Fruit fly (Drosophila melanogaster) whole organism, embryonic: ENCODE data around the gene Rcd2.

Source experiments
- Bdp1 ChIP-seq: fragments of 200-800 bp; sonication (Bioruptor generic); optimal IDR thresholded peaks from 3 replicates; lab custom pipeline; 2016; ENCODE audit warnings: missing biosample characterization, missing genetic modification characterization
- CG10543 ChIP-seq: fragments of 200-800 bp; sonication (Bioruptor generic); optimal IDR thresholded peaks from 3 replicates; lab custom pipeline; 2017; ENCODE audit warnings: missing biosample characterization, mild to moderate bottlenecking, missing genetic modification characterization, moderate library complexity
- CG12769 ChIP-seq: fragments of 200-800 bp; sonication (Bioruptor generic); optimal IDR thresholded peaks from 2 replicates; lab custom pipeline; 2019; ENCODE audit warnings: missing biosample characterization, mild to moderate bottlenecking, missing genetic modification characterization, moderate library complexity
- CG13296 ChIP-seq: fragments of 200-800 bp; sonication (Bioruptor generic); optimal IDR thresholded peaks from 3 replicates; lab custom pipeline; 2018; ENCODE audit warnings: missing biosample characterization, mild to moderate bottlenecking, missing genetic modification characterization
- CG13894 ChIP-seq: fragments of 200-800 bp; sonication (Bioruptor generic); optimal IDR thresholded peaks from 3 replicates; lab custom pipeline; 2018; ENCODE audit warnings: missing biosample characterization, mild to moderate bottlenecking, missing genetic modification characterization, moderate library complexity
- CG14050 ChIP-seq: fragments of 200-800 bp; sonication (Bioruptor generic); IDR thresholded peaks from 3 replicates; pipeline ENCODE4 v1.3.6; 2022; ENCODE audit warnings: missing biosample characterization, missing genetic modification characterization
- CG14710 ChIP-seq: fragments of 200-800 bp; sonication (Bioruptor generic); optimal IDR thresholded peaks from 3 replicates; lab custom pipeline; 2019; ENCODE audit warnings: missing biosample characterization, mild to moderate bottlenecking, missing genetic modification characterization, moderate library complexity
- CG17186 ChIP-seq: fragments of 200-800 bp; sonication (Bioruptor generic); optimal IDR thresholded peaks from 3 replicates; lab custom pipeline; 2017; ENCODE audit warnings: missing biosample characterization, missing genetic modification reagents, missing genetic modification characterization
- CG17385 ChIP-seq: fragments of 200-800 bp; sonication (Bioruptor generic); optimal IDR thresholded peaks from 3 replicates; lab custom pipeline; 2018; ENCODE audit warnings: missing biosample characterization, mild to moderate bottlenecking, missing genetic modification characterization
- CG18476 ChIP-seq: fragments of 200-800 bp; sonication (Bioruptor generic); optimal IDR thresholded peaks from 2 replicates; lab custom pipeline; 2016; ENCODE audit warnings: missing biosample characterization, mild to moderate bottlenecking, missing genetic modification characterization
- CG34422 ChIP-seq: fragments of 200-800 bp; sonication (Bioruptor generic); IDR thresholded peaks from 3 replicates; pipeline ENCODE4 v1.3.6; 2022; ENCODE audit warnings: missing biosample characterization, missing genetic modification characterization
- CG42726 ChIP-seq: fragments of 200-800 bp; sonication (Bioruptor generic); IDR thresholded peaks from 2 replicates; pipeline ENCODE4 v1.3.6; 2022; ENCODE audit warnings: missing biosample characterization, missing genetic modification characterization; ENCODE audit not compliant: partially characterized antibody
- CG4424 ChIP-seq: fragments of 200-800 bp; sonication (Bioruptor generic); optimal IDR thresholded peaks from 3 replicates; lab custom pipeline; 2016; ENCODE audit warnings: missing biosample characterization, missing genetic modification characterization
- CG6272 ChIP-seq: fragments of 200-800 bp; sonication (Bioruptor generic); IDR thresholded peaks from 2 replicates; pipeline ENCODE4 v1.3.6; 2022; ENCODE audit warnings: missing biosample characterization, missing genetic modification characterization
- CG8281 ChIP-seq: fragments of 200-800 bp; sonication (Bioruptor generic); optimal IDR thresholded peaks from 2 replicates; lab custom pipeline; 2018; ENCODE audit warnings: missing biosample characterization, mild to moderate bottlenecking, missing genetic modification characterization, moderate library complexity
- Hmr ChIP-seq: fragments of 200-800 bp; sonication (Bioruptor generic); optimal IDR thresholded peaks from 3 replicates; lab custom pipeline; 2017; ENCODE audit warnings: mild to moderate bottlenecking, missing biosample characterization, missing genetic modification reagents, missing genetic modification characterization
- Hr51 ChIP-seq, 2 experiments: fragments of 200-800 bp; sonication (Bioruptor generic); optimal IDR thresholded peaks; 2 replicates in 1 of 2; 3 replicates in 1 of 2; lab custom pipeline; 2016 to 2018; ENCODE audit warnings: missing biosample characterization in 2 of 2, missing genetic modification characterization in 2 of 2, mild to moderate bottlenecking in 1 of 2, moderate library complexity in 1 of 2
- NfI ChIP-seq: fragments of 200-800 bp; sonication (Bioruptor generic); optimal IDR thresholded peaks from 3 replicates; lab custom pipeline; 2018; ENCODE audit warnings: missing biosample characterization, mild to moderate bottlenecking, missing genetic modification characterization, moderate library complexity
- Pdp1 ChIP-seq, 2 experiments: fragments of 200-800 bp; sonication (Bioruptor generic); optimal IDR thresholded peaks; 3 replicates each; lab custom pipeline; 2016; ENCODE audit warnings: missing biosample characterization in 2 of 2, missing genetic modification characterization in 2 of 2, mild to moderate bottlenecking in 1 of 2, moderate library complexity in 1 of 2
- abd-A ChIP-seq: fragments of 200-800 bp; sonication (Bioruptor generic); optimal IDR thresholded peaks from 3 replicates; lab custom pipeline; 2019; ENCODE audit warnings: missing biosample characterization, mild to moderate bottlenecking, missing genetic modification characterization, moderate library complexity
- bbx ChIP-seq: fragments of 200-800 bp; sonication (Bioruptor generic); IDR thresholded peaks from 2 replicates; pipeline ENCODE4 v1.3.6; 2022; ENCODE audit warnings: missing biosample characterization, missing genetic modification characterization; ENCODE audit not compliant: partially characterized antibody
- cas ChIP-seq: fragments of 200-800 bp; sonication (Bioruptor generic); IDR thresholded peaks from 2 replicates; pipeline ENCODE4 v1.3.6; 2022; ENCODE audit warnings: missing biosample characterization, missing genetic modification characterization
- chm ChIP-seq: fragments of 200-800 bp; sonication (Bioruptor generic); IDR thresholded peaks from 2 replicates; pipeline ENCODE4 v1.3.6; 2022; ENCODE audit warnings: missing biosample characterization, missing genetic modification characterization
- crol ChIP-seq: fragments of 200-800 bp; sonication (Bioruptor generic); IDR thresholded peaks from 2 replicates; pipeline ENCODE4 v1.3.6; 2022; ENCODE audit warnings: missing biosample characterization, missing genetic modification characterization
- cwo ChIP-seq: fragments of 200-800 bp; sonication (Bioruptor generic); optimal IDR thresholded peaks from 3 replicates; lab custom pipeline; 2017; ENCODE audit warnings: missing biosample characterization, missing genetic modification characterization, mild to moderate bottlenecking, moderate library complexity, missing genetic modification reagents
- dmrt11E ChIP-seq: fragments of 200-800 bp; sonication (Bioruptor generic); optimal IDR thresholded peaks from 3 replicates; lab custom pipeline; 2018; ENCODE audit warnings: missing biosample characterization, mild to moderate bottlenecking, missing genetic modification characterization, moderate library complexity
- grau ChIP-seq: fragments of 200-800 bp; optimal IDR thresholded peaks from 3 replicates; lab custom pipeline; 2019; ENCODE audit warnings: missing biosample characterization, mild to moderate bottlenecking, missing genetic modification characterization, moderate library complexity
- gro ChIP-seq: fragments of 200-800 bp; sonication (Bioruptor generic); optimal IDR thresholded peaks from 2 replicates; lab custom pipeline; 2016; ENCODE audit warnings: missing biosample characterization, missing genetic modification characterization
- gsb ChIP-seq: fragments of 200-800 bp; sonication (Bioruptor generic); IDR thresholded peaks from 2 replicates; pipeline ENCODE4 v1.3.6; 2022; ENCODE audit warnings: missing biosample characterization, missing genetic modification characterization
- hkb ChIP-seq, 2 experiments: fragments of 200-800 bp in 1 of 2; fragments of >200 bp in 1 of 2; sonication (Bioruptor generic) in 1 of 2; IDR thresholded peaks in 1 of 2; optimal IDR thresholded peaks in 1 of 2; 2 replicates each; pipeline versions ENCODE4 v1.3.6 to Lab custom; 2017 to 2022; ENCODE audit warnings: missing biosample characterization in 1 of 2, missing genetic modification characterization in 1 of 2
- kah ChIP-seq: fragments of 200-800 bp; sonication (Bioruptor generic); optimal IDR thresholded peaks from 2 replicates; lab custom pipeline; 2018; ENCODE audit warnings: missing biosample characterization, mild to moderate bottlenecking, missing genetic modification characterization
- klu ChIP-seq: fragments of 200-800 bp; sonication (Bioruptor generic); IDR thresholded peaks from 2 replicates; pipeline ENCODE4 v1.3.6; 2022; ENCODE audit warnings: missing biosample characterization, missing genetic modification characterization
- knrl ChIP-seq: fragments of 200-800 bp; sonication (Bioruptor generic); IDR thresholded peaks from 3 replicates; pipeline ENCODE4 v1.3.6; 2022; ENCODE audit warnings: missing biosample characterization, missing genetic modification characterization; ENCODE audit not compliant: partially characterized antibody
- lab ChIP-seq: fragments of 200-800 bp; sonication (Bioruptor generic); optimal IDR thresholded peaks from 3 replicates; lab custom pipeline; 2017; ENCODE audit warnings: missing biosample characterization, missing genetic modification characterization, mild to moderate bottlenecking, moderate library complexity, missing genetic modification reagents
- luna ChIP-seq: fragments of 200-800 bp; sonication (Bioruptor generic); optimal IDR thresholded peaks from 2 replicates; lab custom pipeline; 2016; ENCODE audit warnings: missing biosample characterization, missing genetic modification characterization
- mirr ChIP-seq: fragments of 200-800 bp; sonication (Bioruptor generic); optimal IDR thresholded peaks from 3 replicates; lab custom pipeline; 2018; ENCODE audit warnings: missing biosample characterization, mild to moderate bottlenecking, missing genetic modification characterization
- pnt ChIP-seq: fragments of 200-800 bp; sonication (Bioruptor generic); optimal IDR thresholded peaks from 3 replicates; lab custom pipeline; 2016; ENCODE audit warnings: missing biosample characterization, missing genetic modification characterization
- rib ChIP-seq: fragments of 200-800 bp; sonication (Bioruptor generic); IDR thresholded peaks from 2 replicates; pipeline ENCODE4 v1.3.6; 2022; ENCODE audit warnings: missing biosample characterization, missing genetic modification characterization
- ro ChIP-seq: fragments of 200-800 bp; sonication (Bioruptor generic); IDR thresholded peaks from 2 replicates; pipeline ENCODE4 v1.3.6; 2022; ENCODE audit warnings: missing biosample characterization, missing genetic modification characterization
- sd ChIP-seq: fragments of 200-800 bp; sonication (Bioruptor generic); optimal IDR thresholded peaks from 3 replicates; lab custom pipeline; 2018; ENCODE audit warnings: missing biosample characterization, mild to moderate bottlenecking, missing genetic modification characterization, moderate library complexity
- sens ChIP-seq: fragments of 200-800 bp; sonication (Bioruptor generic); peaks from one replicate; lab custom pipeline; 2016; ENCODE audit warnings: missing biosample characterization, missing genetic modification characterization
- shn ChIP-seq: fragments of 200-800 bp; sonication (Bioruptor generic); optimal IDR thresholded peaks from 3 replicates; lab custom pipeline; 2016; ENCODE audit warnings: missing biosample characterization, missing genetic modification characterization
- tap ChIP-seq: fragments of 200-800 bp; optimal IDR thresholded peaks from 3 replicates; lab custom pipeline; 2019; ENCODE audit warnings: missing biosample characterization, mild to moderate bottlenecking, missing genetic modification characterization, moderate library complexity
- tgo ChIP-seq: fragments of 200-800 bp; sonication (Bioruptor generic); IDR thresholded peaks from 3 replicates; pipeline ENCODE4 v1.3.6; 2022; ENCODE audit warnings: missing biosample characterization, missing genetic modification characterization

Rcd2 gene

DNA sequence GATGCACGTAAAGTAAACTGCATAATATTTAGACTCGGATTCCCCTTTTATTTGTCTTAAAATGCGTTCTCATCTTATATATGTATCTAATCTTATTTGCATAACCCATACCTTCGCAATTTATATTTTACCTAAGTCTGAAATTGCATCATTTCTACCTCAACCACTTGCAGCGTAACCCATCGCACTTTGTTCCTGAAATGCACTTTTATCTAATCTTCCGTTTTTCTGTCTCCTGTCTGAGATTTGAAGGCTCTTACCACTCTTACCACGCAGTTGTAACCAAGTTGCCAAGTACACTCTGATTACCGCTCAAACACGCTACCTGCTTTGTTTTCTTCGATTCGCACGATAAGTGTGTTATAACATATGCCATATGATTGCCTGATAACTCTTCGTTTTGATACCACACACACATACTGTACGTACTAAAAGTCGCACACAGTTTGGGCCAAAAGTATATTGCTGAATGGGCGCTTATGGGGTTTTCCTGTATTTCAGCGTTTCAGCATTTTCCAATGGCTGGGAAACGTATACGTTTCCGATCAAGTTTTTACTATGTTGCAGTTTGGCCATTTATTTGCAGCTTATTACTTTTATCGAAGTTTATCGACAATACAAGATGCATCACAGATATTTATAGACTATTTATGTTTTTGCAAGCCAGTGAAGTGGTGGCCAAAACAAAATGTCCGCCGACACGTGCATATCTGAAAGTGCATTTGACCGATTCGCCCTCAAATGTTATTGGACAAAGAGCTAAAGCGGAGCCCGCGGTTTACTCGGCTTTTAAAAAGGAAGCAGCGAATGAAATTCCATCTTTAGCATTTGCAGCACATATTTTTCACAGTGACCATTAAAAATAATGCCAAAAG, 864 bp downstream of the Rcd2 start (continued):
- TF ChIP-seq mirr, result peak; percentile 89
- no peak for TF ChIP-seq CG6272
- no peak for TF ChIP-seq Hr51 (GFP tag; optimal IDR thresholded peaks at IDR 0.05; lab: Kevin White, UChicago)
- no peak for TF ChIP-seq klu
- no peak for TF ChIP-seq bbx (GFP tag; lab: Robert Waterston, UW)
- TF ChIP-seq grau (tag; lab: Kevin White, UChicago), result peak; percentile 4
- 0 out of 3 replicates have a peak, but pooled peaks have one; percentile 29 for TF ChIP-seq tgo (GFP tag; lab: Robert Waterston, UW)
- TF ChIP-seq, all 482 proteins: peak for 29

DNA sequence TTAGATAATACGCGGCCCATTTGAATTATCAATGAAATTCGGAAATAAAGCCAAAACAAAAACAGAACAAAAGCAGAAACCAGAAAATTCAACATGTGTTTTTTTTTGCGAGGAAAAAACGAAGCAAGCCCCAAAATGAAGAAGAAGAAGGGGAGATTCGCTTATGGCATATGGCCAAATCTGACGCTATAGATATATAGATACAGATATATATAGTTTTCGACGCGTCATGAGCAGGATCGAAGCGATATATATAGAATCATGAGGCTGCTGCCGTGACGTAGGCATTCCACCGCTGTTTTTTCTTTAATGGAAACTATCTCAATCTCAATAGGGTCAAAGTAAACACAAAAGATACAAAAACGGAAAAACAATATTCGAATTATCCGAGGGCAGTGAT, 1.8 kb downstream of the Rcd2 start:
- TF ChIP-seq NfI (GFP tag; lab: Kevin White, UChicago) (peak; percentile 38), knrl (no peak), abd-A (tag; lab: Kevin White, UChicago) (peak; percentile 36), Bdp1 (GFP tag; lab: Kevin White, UChicago) (no peak), CG13894 (peak; percentile 95), gro (GFP tag; lab: Kevin White, UChicago) (peak; percentile 27), CG13296 (GFP tag; lab: Kevin White, UChicago) (no peak), chm (GFP tag; lab: Robert Waterston, UW) (no peak), CG8281 (tag; lab: Kevin White, UChicago) (no peak), CG10543 (GFP tag; lab: Kevin White, UChicago) (peak; percentile 69), kah (no peak), sd (peak; percentile 86), CG17385 (GFP tag; lab: Kevin White, UChicago) (peak; percentile 51), CG34422 (GFP tag; lab: Robert Waterston, UW) (no peak), CG12769 (tag; lab: Kevin White, UChicago) (peak; percentile 66), Pdp1 (GFP tag; optimal IDR thresholded peaks at IDR 0.05; lab: Kevin White, UChicago) (peak in 1 of 2 experiments; percentile 26), rib (GFP tag; lab: Robert Waterston, UW) (0 out of 2 replicates have a peak, but pooled peaks have one; percentile 25), CG18476 (GFP tag; lab: Kevin White, UChicago) (no peak)

DNA sequence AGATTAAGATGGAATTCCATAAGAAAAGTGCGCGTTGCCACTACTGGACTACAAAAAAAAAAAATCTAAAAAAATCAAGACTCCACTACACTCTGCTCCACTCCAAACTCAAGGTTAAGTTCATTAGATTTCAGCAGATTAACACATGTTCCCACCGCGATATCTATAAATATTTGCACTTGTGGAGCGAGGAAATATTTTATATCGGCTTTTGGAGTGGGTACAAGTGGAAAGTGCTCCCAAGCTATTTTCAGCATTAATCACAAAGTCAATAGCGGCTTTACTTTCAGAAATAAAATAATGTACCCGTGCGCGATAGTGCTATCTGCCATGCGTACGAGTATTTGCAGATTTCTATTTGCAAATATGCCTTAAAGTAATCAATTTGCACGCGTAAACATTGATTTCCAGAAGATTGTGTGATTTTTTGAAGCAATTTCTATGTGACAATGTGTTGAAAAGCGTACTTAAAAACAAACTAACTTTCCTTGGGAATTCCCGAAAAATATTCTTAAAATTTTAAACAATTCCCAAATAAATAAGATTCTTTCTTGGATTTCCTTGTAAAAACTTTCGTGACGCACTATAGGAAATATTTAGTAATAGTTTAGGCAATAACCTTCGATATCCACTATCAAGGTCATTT, 2.4 kb downstream of the Rcd2 start:
- no peak for TF ChIP-seq ro (GFP tag; lab: Robert Waterston, UW)
- no peak for TF ChIP-seq hkb (optimal IDR thresholded peaks at IDR 0.05; lab: Kevin White, UChicago)
- 0 out of 2 replicates have a peak, but pooled peaks have one; percentile 27 for TF ChIP-seq hkb (GFP tag; IDR thresholded peaks at IDR 0.05; lab: Robert Waterston, UW)
- no peak for TF ChIP-seq tap (tag; lab: Kevin White, UChicago)
- TF ChIP-seq CG14710 (tag; lab: Kevin White, UChicago), result no peak
- TF ChIP-seq sens, result peak; percentile 85
- no peak for TF ChIP-seq luna (GFP tag; lab: Kevin White, UChicago)
- TF ChIP-seq pnt (GFP tag; lab: Kevin White, UChicago), result no peak
- TF ChIP-seq lab, result peak; percentile 58
- TF ChIP-seq sd, result peak; percentile 29
- peak; percentile 25 for TF ChIP-seq CG12769 (tag; lab: Kevin White, UChicago)
- TF ChIP-seq CG14050 (GFP tag; lab: Robert Waterston, UW), result no peak
- TF ChIP-seq cas, result no peak
- no peak for TF ChIP-seq CG42726 (GFP tag; lab: Robert Waterston, UW)
- no peak for TF ChIP-seq CG4424 (GFP tag; lab: Kevin White, UChicago)
- TF ChIP-seq shn, result no peak
- no peak for TF ChIP-seq crol (GFP tag; lab: Robert Waterston, UW)
- TF ChIP-seq gsb (GFP tag; lab: Robert Waterston, UW), result no peak
- TF ChIP-seq CG17186 (GFP tag; lab: Kevin White, UChicago), result no peak
- peak; percentile 53 for TF ChIP-seq cwo (GFP tag; lab: Kevin White, UChicago)
- TF ChIP-seq dmrt11E (tag; lab: Kevin White, UChicago), result no peak
- no peak for TF ChIP-seq gro (GFP tag; lab: Kevin White, UChicago)
- TF ChIP-seq Hmr (GFP tag; lab: Kevin White, UChicago), result peak; percentile 42
